Fruit fly (Drosophila melanogaster): Measurements from ENCODE around the gene CG13693.

The CG13693 gene

DNA sequence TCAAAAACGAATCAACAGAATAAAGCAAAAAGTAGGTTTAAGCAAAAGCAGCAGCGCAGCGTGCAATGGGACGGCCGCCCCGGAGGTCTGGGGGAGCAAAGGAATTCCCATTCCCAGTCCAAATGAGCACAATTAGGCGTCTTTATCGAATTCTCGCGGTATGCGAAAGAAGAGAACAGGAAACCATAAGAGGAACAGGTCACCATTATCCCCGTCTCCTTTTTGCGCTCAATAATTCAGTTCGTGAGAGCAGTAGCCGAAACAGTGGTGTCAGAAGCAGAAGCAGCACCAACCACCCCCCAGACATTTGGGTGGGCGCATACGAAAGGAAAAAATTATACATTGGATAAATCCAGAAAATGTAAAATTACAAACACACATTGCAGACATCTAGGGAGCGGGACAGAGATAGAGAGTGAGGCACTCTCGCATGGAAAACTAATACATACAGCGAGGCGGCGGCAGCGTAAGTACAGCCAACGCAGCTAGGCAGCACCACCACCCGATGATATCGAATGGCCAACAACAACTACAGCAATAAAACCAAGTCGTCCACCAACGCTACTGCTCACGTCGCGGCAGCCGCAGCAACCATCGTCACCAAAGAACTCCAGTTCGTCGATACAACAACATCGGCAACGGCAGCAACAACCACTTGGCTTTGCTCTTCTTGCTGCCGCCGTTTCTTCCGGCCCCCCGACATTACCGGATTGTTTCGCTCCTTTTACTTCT lies 8.3 kb upstream of the CG13693 start (continued):
- TF ChIP-seq fu2 (GFP tag; optimal IDR thresholded peaks at IDR 0.05) (no peak), unpg (GFP tag; optimal IDR thresholded peaks at IDR 0.05) (no peak), cad (GFP tag; optimal IDR thresholded peaks at IDR 0.05) (peak; percentile 71), Hmx (GFP tag; optimal IDR thresholded peaks at IDR 0.05) (no peak), CG10979 (tag; optimal IDR thresholded peaks at IDR 0.05) (no peak), Adf1 (GFP tag; IDR thresholded peaks at IDR 0.05) (peak; percentile 78), CG2712 (tag; optimal IDR thresholded peaks at IDR 0.05) (no peak), Awh (GFP tag; IDR thresholded peaks at IDR 0.05) (no peak), tgo (GFP tag; IDR thresholded peaks at IDR 0.05) (no peak), Hr3 (GFP tag; optimal IDR thresholded peaks at IDR 0.05) (no peak), CG6791 (GFP tag; IDR thresholded peaks at IDR 0.05; ENCODE audit: partially characterized antibody) (no peak), Mad (GFP tag; optimal IDR thresholded peaks at IDR 0.05) (no peak), TFAM (GFP tag; optimal IDR thresholded peaks at IDR 0.05) (no peak), salm (tag; optimal IDR thresholded peaks at IDR 0.05) (no peak), gfzf (GFP tag; optimal IDR thresholded peaks at IDR 0.05) (no peak), maf-S (GFP tag; optimal IDR thresholded peaks at IDR 0.05) (no peak), CkIIα-i1 (GFP tag; IDR thresholded peaks at IDR 0.05) (no peak), Gsc (GFP tag; IDR thresholded peaks at IDR 0.05) (no peak), Scr (GFP tag; IDR thresholded peaks at IDR 0.05; ENCODE audit: partially characterized antibody) (peak; percentile 39; the same call in 1 of the 2 replicates), HLH3B (GFP tag; IDR thresholded peaks at IDR 0.05) (no peak), B-H1 (GFP tag; IDR thresholded peaks at IDR 0.05) (no peak), bcd (GFP tag; optimal IDR thresholded peaks at IDR 0.05) (no peak), Trl (optimal IDR thresholded peaks at IDR 0.05) (peak; percentile 17 to 57), Trl (GFP tag; optimal IDR thresholded peaks at IDR 0.05) (no peak), CG17186 (GFP tag; optimal IDR thresholded peaks at IDR 0.05) (no peak), CG3995 (GFP tag; optimal IDR thresholded peaks at IDR 0.05) (no peak), CG43689 (GFP tag; IDR thresholded peaks at IDR 0.05) (no peak), Oaz (GFP tag; IDR thresholded peaks at IDR 0.05) (no peak), CG15514 (GFP tag; optimal IDR thresholded peaks at IDR 0.05) (no peak), Deaf1 (tag; optimal IDR thresholded peaks at IDR 0.05) (peak; percentile 59), dm (GFP tag; optimal IDR thresholded peaks at IDR 0.05) (no peak), Xbp1 (GFP tag; optimal IDR thresholded peaks at IDR 0.05) (no peak), Drgx (GFP tag; IDR thresholded peaks at IDR 0.05) (no peak), fru (optimal IDR thresholded peaks at IDR 0.05) (no peak), lov (optimal IDR thresholded peaks at IDR 0.05) (no peak), lov (GFP tag; IDR thresholded peaks at IDR 0.05) (0 out of 3 replicates have a peak, but pooled peaks have one; percentile 22), CG17568 (GFP tag; optimal IDR thresholded peaks at IDR 0.05) (no peak)

- TF ChIP-seq yki (optimal IDR thresholded peaks at IDR 0.05) (no peak), CG4424 (GFP tag; optimal IDR thresholded peaks at IDR 0.05) (peak; percentile 51), stc (GFP tag; IDR thresholded peaks at IDR 0.05) (peak; percentile 34; the same call in 1 of the 2 replicates), YL-1 (GFP tag; optimal IDR thresholded peaks at IDR 0.05) (peak; percentile 7), CG3995 (GFP tag; optimal IDR thresholded peaks at IDR 0.05) (peak; percentile 5), org-1 (GFP tag; optimal IDR thresholded peaks at IDR 0.05) (peak; percentile 48), CG17912 (GFP tag; optimal IDR thresholded peaks at IDR 0.05) (no peak), CG13296 (GFP tag; optimal IDR thresholded peaks at IDR 0.05) (peak; percentile 72), CG5180 (GFP tag; optimal IDR thresholded peaks at IDR 0.05) (peak; percentile 46), CG17802 (tag; optimal IDR thresholded peaks at IDR 0.05) (peak; percentile 12), dmrt99B (tag; optimal IDR thresholded peaks at IDR 0.05) (no peak), CG16813 (GFP tag; IDR thresholded peaks at IDR 0.05; ENCODE audit: partially characterized antibody) (no peak), Pdp1 (GFP tag; optimal IDR thresholded peaks at IDR 0.05) (peak; percentile 46 to 58), Nf-YC (tag; optimal IDR thresholded peaks at IDR 0.05) (no peak), CG2116 (GFP tag; optimal IDR thresholded peaks at IDR 0.05) (peak; percentile 21), CG10274 (GFP tag; optimal IDR thresholded peaks at IDR 0.05) (no peak)
These were observed 7.5 kb upstream of the CG13693 start for dm6 chr2L:224599-225385.

All from whole organism, embryonic.